Fruit fly (Drosophila melanogaster) whole organism, embryonic: ENCODE data around the gene CG31817.

Experiments used
- BtbVII ChIP-seq: fragments of 200-800 bp; sonication (Bioruptor generic); optimal IDR thresholded peaks from 3 replicates; lab custom pipeline; 2017; ENCODE audit warnings: missing biosample characterization, mild to moderate bottlenecking, missing genetic modification characterization
- CG12155 ChIP-seq: fragments of 200-800 bp; sonication (Bioruptor generic); optimal IDR thresholded peaks from 3 replicates; lab custom pipeline; 2016; ENCODE audit warnings: missing biosample characterization, missing genetic modification characterization
- CG12659 ChIP-seq: fragments of 200-800 bp; sonication (Bioruptor generic); optimal IDR thresholded peaks from 3 replicates; lab custom pipeline; 2017; ENCODE audit warnings: mild to moderate bottlenecking, missing biosample characterization, missing genetic modification reagents, missing genetic modification characterization
- CG14050 ChIP-seq: fragments of 200-800 bp; sonication (Bioruptor generic); IDR thresholded peaks from 3 replicates; pipeline ENCODE4 v1.3.6; 2022; ENCODE audit warnings: missing biosample characterization, missing genetic modification characterization
- CG1647 ChIP-seq: fragments of 200-800 bp; sonication (Bioruptor generic); optimal IDR thresholded peaks from 3 replicates; lab custom pipeline; 2016; ENCODE audit warnings: missing biosample characterization, missing genetic modification characterization
- CG17186 ChIP-seq: fragments of 200-800 bp; sonication (Bioruptor generic); optimal IDR thresholded peaks from 3 replicates; lab custom pipeline; 2017; ENCODE audit warnings: missing biosample characterization, missing genetic modification reagents, missing genetic modification characterization
- NC2α ChIP-seq: fragments of 200-800 bp; sonication (Bioruptor generic); optimal IDR thresholded peaks from 2 replicates; lab custom pipeline; 2016; ENCODE audit warnings: missing biosample characterization, missing genetic modification characterization
- Nf-YC ChIP-seq: fragments of 200-800 bp; optimal IDR thresholded peaks from 3 replicates; lab custom pipeline; 2019; ENCODE audit warnings: missing biosample characterization, mild to moderate bottlenecking, missing genetic modification characterization, moderate library complexity
- Opbp ChIP-seq: fragments of 200-800 bp; sonication (Bioruptor generic); IDR thresholded peaks from 3 replicates; pipeline ENCODE4 v1.3.6; 2022; ENCODE audit warnings: missing biosample characterization, missing genetic modification characterization; ENCODE audit not compliant: partially characterized antibody
- TFAM ChIP-seq: fragments of 200-800 bp; sonication (Bioruptor generic); optimal IDR thresholded peaks from 2 replicates; lab custom pipeline; 2017; ENCODE audit warnings: missing biosample characterization, missing genetic modification characterization, inconsistent platforms
- emc ChIP-seq: fragments of 200-800 bp; sonication (Bioruptor generic); optimal IDR thresholded peaks from 2 replicates; lab custom pipeline; 2016; ENCODE audit warnings: missing biosample characterization, missing genetic modification characterization
- gsb-n ChIP-seq: fragments of 200-800 bp; sonication (Bioruptor generic); optimal IDR thresholded peaks from 3 replicates; lab custom pipeline; 2018; ENCODE audit warnings: missing biosample characterization, mild to moderate bottlenecking, missing genetic modification characterization
- trem ChIP-seq: fragments of 200-800 bp; optimal IDR thresholded peaks from 3 replicates; lab custom pipeline; 2019; ENCODE audit warnings: missing biosample characterization, mild to moderate bottlenecking, missing genetic modification characterization, moderate library complexity

DNA sequence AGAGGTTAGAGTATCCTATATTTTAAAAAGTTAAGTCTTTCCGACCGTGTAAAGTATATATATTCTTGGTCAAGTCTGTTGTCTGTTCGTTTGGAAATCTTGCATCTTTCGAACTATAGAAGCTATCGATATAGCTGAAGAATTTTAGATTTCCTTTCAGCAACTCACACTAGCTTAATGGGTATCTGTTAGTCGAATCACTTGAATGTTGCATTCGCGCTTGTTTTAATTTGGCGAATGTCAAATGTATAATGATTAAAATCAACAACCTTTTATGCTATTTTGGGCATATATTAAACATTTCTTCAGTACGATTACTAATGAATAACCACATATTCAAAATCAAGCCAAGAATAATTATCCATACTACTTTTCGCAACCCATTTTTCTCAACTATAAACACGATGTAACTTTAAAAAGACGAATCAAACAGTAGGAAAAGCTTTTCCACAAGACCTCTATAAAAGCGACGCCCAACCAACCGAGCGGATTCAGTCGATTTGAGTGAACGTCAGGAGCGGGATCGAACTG is 43.9 kb downstream of the CG31817 start, which contains the start of gene Cyp303a1:
- TF ChIP-seq NC2α (GFP tag; lab: Kevin White, UChicago), result no peak
- no peak for TF ChIP-seq emc
- no peak for TF ChIP-seq Opbp (GFP tag; lab: Robert Waterston, UW)
- no peak for TF ChIP-seq Nf-YC (tag; lab: Kevin White, UChicago)
- no peak for TF ChIP-seq CG14050 (GFP tag; lab: Robert Waterston, UW)
- TF ChIP-seq CG17186 (GFP tag; lab: Kevin White, UChicago), result no peak
- TF ChIP-seq trem, result no peak
- TF ChIP-seq CG12659, result no peak
- no peak for TF ChIP-seq BtbVII (GFP tag; lab: Kevin White, UChicago)
- no peak for TF ChIP-seq TFAM (GFP tag; lab: Kevin White, UChicago)
- TF ChIP-seq CG12155 (GFP tag; lab: Kevin White, UChicago), result no peak
- no peak for TF ChIP-seq CG1647
- no peak for TF ChIP-seq gsb-n (tag; lab: Kevin White, UChicago)
